Fruit fly (Drosophila melanogaster) whole organism, wandering third instar larva: ENCODE data around the gene CG31099.

Experiments
- Abd-B ChIP-seq: fragments of >200 bp; optimal IDR thresholded peaks from 2 replicates; lab custom pipeline; 2017; ENCODE audit warnings: missing biosample characterization, missing genetic modification characterization
- CG32264 ChIP-seq: fragments of 200-800 bp; sonication (Bioruptor generic); optimal IDR thresholded peaks from 2 replicates; lab custom pipeline; 2016; ENCODE audit warnings: missing biosample characterization, missing genetic modification characterization
- CG9705 ChIP-seq: fragments of 200-800 bp; sonication (Bioruptor generic); optimal IDR thresholded peaks from 2 replicates; lab custom pipeline; 2018; ENCODE audit warnings: missing biosample characterization, mild to moderate bottlenecking, missing genetic modification characterization
- CrebA ChIP-seq: fragments of 200-800 bp; sonication (Bioruptor generic); optimal IDR thresholded peaks from 2 replicates; lab custom pipeline; 2016; ENCODE audit warnings: missing biosample characterization, mild to moderate bottlenecking, missing genetic modification characterization, borderline replicate concordance
- Dfd ChIP-seq: fragments of >200 bp; optimal IDR thresholded peaks from 2 replicates; lab custom pipeline; 2017; ENCODE audit warnings: missing biosample characterization, missing genetic modification characterization
- Dif ChIP-seq: fragments of 200-275, 200-300 bp; sonication (Bioruptor generic); optimal IDR thresholded peaks from 2 replicates; lab custom pipeline; 2018; ENCODE audit warnings: missing biosample characterization, missing genetic modification characterization; ENCODE audit not compliant: partially characterized antibody
- GATAd ChIP-seq: sonication (Bioruptor generic); optimal IDR thresholded peaks from 2 replicates; lab custom pipeline; 2016; ENCODE audit warnings: missing biosample characterization, missing genetic modification characterization
- HLH106 ChIP-seq: fragments of 200-800 bp; optimal IDR thresholded peaks from 3 replicates; lab custom pipeline; 2019; ENCODE audit warnings: missing biosample characterization, mild to moderate bottlenecking, missing genetic modification characterization, moderate library complexity
- Hnf4 ChIP-seq: fragments of 200-800 bp; sonication (Bioruptor generic); optimal IDR thresholded peaks from 2 replicates; lab custom pipeline; 2016; ENCODE audit warnings: missing biosample characterization, mild to moderate bottlenecking, missing genetic modification characterization
- Hr78 ChIP-seq: fragments of >200 bp; optimal IDR thresholded peaks from 2 replicates; lab custom pipeline; 2017; ENCODE audit warnings: missing biosample characterization, missing genetic modification characterization
- Hr83 ChIP-seq: fragments of 200-300 bp; sonication (Bioruptor generic); optimal IDR thresholded peaks from 2 replicates; lab custom pipeline; 2016; ENCODE audit warnings: missing biosample characterization, mild to moderate bottlenecking, missing genetic modification characterization, moderate library complexity; ENCODE audit not compliant: poor library complexity, severe bottlenecking
- Mio ChIP-seq: sonication (Bioruptor generic); optimal IDR thresholded peaks from 2 replicates; lab custom pipeline; 2016; ENCODE audit warnings: missing biosample characterization, missing genetic modification characterization
- Myc ChIP-seq: fragments of >200 bp; optimal IDR thresholded peaks from 2 replicates; lab custom pipeline; 2017
- N ChIP-seq: fragments of >200 bp; optimal IDR thresholded peaks from 2 replicates; lab custom pipeline; 2018; ENCODE audit warnings: missing biosample characterization, missing external identifiers, missing genetic modification characterization
- OdsH ChIP-seq: fragments of 200-800 bp; sonication (Bioruptor generic); optimal IDR thresholded peaks from 2 replicates; lab custom pipeline; 2016; ENCODE audit warnings: missing biosample characterization, mild to moderate bottlenecking, missing genetic modification characterization
- Rel ChIP-seq, 2 experiments: fragments of 200-800 bp; sonication (Bioruptor generic) in 1 of 2; optimal IDR thresholded peaks; 2 replicates in 1 of 2; 3 replicates in 1 of 2; lab custom pipeline; 2016 to 2019; ENCODE audit warnings: mild to moderate bottlenecking in 2 of 2, missing biosample characterization in 2 of 2, missing genetic modification characterization in 2 of 2, moderate library complexity in 1 of 2
- Vsx2 ChIP-seq: fragments of 200-300, 225-300 bp; sonication (Bioruptor generic); optimal IDR thresholded peaks from 2 replicates; lab custom pipeline; 2018; ENCODE audit warnings: missing biosample characterization, missing genetic modification characterization; ENCODE audit not compliant: partially characterized antibody
- br ChIP-seq: fragments of 200-800 bp; sonication (Bioruptor generic); optimal IDR thresholded peaks from 2 replicates; lab custom pipeline; 2016; ENCODE audit warnings: missing biosample characterization, missing genetic modification characterization
- dl ChIP-seq, 2 experiments: fragments of 175-275, 200-275 bp in 1 of 2; fragments of 200-275 bp in 1 of 2; sonication (Bioruptor generic); optimal IDR thresholded peaks; lab custom pipeline; 2018; ENCODE audit warnings: mild to moderate bottlenecking in 2 of 2, missing biosample characterization in 2 of 2, missing genetic modification characterization in 2 of 2, moderate library complexity in 2 of 2; ENCODE audit not compliant: partially characterized antibody in 2 of 2, insufficient read depth in 1 of 2
- dmrt93B ChIP-seq: fragments of 200-800 bp; sonication (Bioruptor generic); optimal IDR thresholded peaks from 2 replicates; lab custom pipeline; 2018; ENCODE audit warnings: missing biosample characterization, mild to moderate bottlenecking, missing genetic modification characterization
- dsf ChIP-seq: sonication (Bioruptor generic); optimal IDR thresholded peaks from 2 replicates; lab custom pipeline; 2016; ENCODE audit warnings: missing biosample characterization, missing genetic modification characterization, borderline replicate concordance
- ey ChIP-seq: fragments of 200-800 bp; sonication (Bioruptor generic); optimal IDR thresholded peaks from 2 replicates; lab custom pipeline; 2016; ENCODE audit warnings: missing biosample characterization, missing genetic modification characterization
- foxo ChIP-seq, 2 experiments: fragments of 200-800 bp; sonication (Bioruptor generic); optimal IDR thresholded peaks; 2 replicates in 1 of 2; 3 replicates in 1 of 2; lab custom pipeline; 2016 to 2017; ENCODE audit warnings: missing biosample characterization in 2 of 2, missing genetic modification characterization in 2 of 2
- fru ChIP-seq: fragments of 200-800 bp; sonication (Bioruptor generic); optimal IDR thresholded peaks from 3 replicates; lab custom pipeline; 2016; ENCODE audit warnings: missing biosample characterization, mild to moderate bottlenecking, missing genetic modification characterization
- jim ChIP-seq: fragments of 175-275, 200-325 bp; sonication (Bioruptor generic); optimal IDR thresholded peaks from 2 replicates; lab custom pipeline; 2016; ENCODE audit warnings: missing biosample characterization, mild to moderate bottlenecking, missing genetic modification characterization
- lola ChIP-seq: fragments of >200 bp; optimal IDR thresholded peaks from 2 replicates; lab custom pipeline; 2017; ENCODE audit warnings: missing biosample characterization, missing genetic modification characterization
- pan ChIP-seq: fragments of >200 bp; optimal IDR thresholded peaks from 2 replicates; lab custom pipeline; 2017
- psq ChIP-seq: fragments of 200-800 bp; sonication (Bioruptor generic); optimal IDR thresholded peaks from 3 replicates; lab custom pipeline; 2017; ENCODE audit warnings: missing biosample characterization, mild to moderate bottlenecking, missing genetic modification characterization, moderate library complexity
- rgr ChIP-seq: fragments of 200-800 bp; sonication (Bioruptor generic); optimal IDR thresholded peaks from 3 replicates; lab custom pipeline; 2016; ENCODE audit warnings: missing biosample characterization, mild to moderate bottlenecking, missing genetic modification characterization
- sv ChIP-seq: fragments of 200-800 bp; sonication (Bioruptor generic); optimal IDR thresholded peaks from 3 replicates; lab custom pipeline; 2016; ENCODE audit warnings: missing biosample characterization, missing genetic modification characterization
- tai ChIP-seq: sonication (Bioruptor generic); optimal IDR thresholded peaks from 2 replicates; lab custom pipeline; 2016; ENCODE audit warnings: missing biosample characterization, missing genetic modification characterization
- usp ChIP-seq: fragments of >200 bp; optimal IDR thresholded peaks from 2 replicates; lab custom pipeline; 2017; ENCODE audit warnings: missing biosample characterization, missing genetic modification characterization
- woc ChIP-seq: sonication (Bioruptor generic); optimal IDR thresholded peaks from 2 replicates; lab custom pipeline; 2016; ENCODE audit warnings: missing biosample characterization, mild to moderate bottlenecking, missing genetic modification characterization

CG31099 gene

dm6 chr3R:25335065-25335464 is 24.3 kb upstream of the CG31099 start, which contains the start of the genes CG10669 and CG11902:
Gene CG10669 (minus strand): TSS chr3R:25335243.
Gene CG11902 (plus strand): TSS chr3R:25335257.
- TF ChIP-seq N (no peak), tai (GFP tag; lab: Kevin White, UChicago) (no peak), Hr83 (GFP tag; lab: Kevin White, UChicago) (peak; percentile 18)

- TF ChIP-seq jim (GFP tag; lab: Kevin White, UChicago) (no peak), Abd-B (no peak), Myc (lab: Kevin White, UChicago) (no peak), HLH106 (no peak), Hnf4 (GFP tag; lab: Kevin White, UChicago) (no peak)
Observed at dm6 chr3R:25331103-25331502, 20.4 kb upstream of the CG31099 start, which contains the start of gene CHKov2. Gene CHKov2 (minus strand): TSS chr3R:25331203.

- TF ChIP-seq lola (GFP tag; lab: Kevin White, UChicago) = no peak
- no peak for TF ChIP-seq N
- TF ChIP-seq Rel (GFP tag; optimal IDR thresholded peaks at IDR 0.05; lab: Kevin White, UChicago) = peak; percentile 31
- peak; percentile 84 for TF ChIP-seq Rel (tag; optimal IDR thresholded peaks at IDR 0.05; lab: Kevin White, UChicago)
- no peak for TF ChIP-seq fru
- TF ChIP-seq Hr78 (GFP tag; lab: Kevin White, UChicago) = no peak
- no peak for TF ChIP-seq psq
- no peak for TF ChIP-seq CG32264 (GFP tag; lab: Kevin White, UChicago)
- peak; percentile 14 for TF ChIP-seq Vsx2
- TF ChIP-seq CG9705 (GFP tag; lab: Kevin White, UChicago) = no peak
- no peak for TF ChIP-seq Hnf4 (GFP tag; lab: Kevin White, UChicago)
- TF ChIP-seq dmrt93B (GFP tag; lab: Kevin White, UChicago) = no peak
- no peak for TF ChIP-seq jim (GFP tag; lab: Kevin White, UChicago)
- TF ChIP-seq Mio (GFP tag; lab: Kevin White, UChicago) = no peak
- TF ChIP-seq foxo (GFP tag; optimal IDR thresholded peaks at IDR 0.05; lab: Kevin White, UChicago) = no peak
- peak; percentile 33 for TF ChIP-seq rgr (GFP tag; lab: Kevin White, UChicago)
- no peak for TF ChIP-seq tai (GFP tag; lab: Kevin White, UChicago)
- TF ChIP-seq Myc (lab: Kevin White, UChicago) = no peak
- no peak for TF ChIP-seq HLH106
- no peak for TF ChIP-seq Dfd (GFP tag; lab: Kevin White, UChicago)
- no peak for TF ChIP-seq ey (GFP tag; lab: Kevin White, UChicago)
- peak; percentile 40 for TF ChIP-seq Dif
- TF ChIP-seq OdsH = peak; percentile 42
- no peak for TF ChIP-seq CrebA (GFP tag; lab: Kevin White, UChicago)
- peak; percentile 9 to 15 for TF ChIP-seq dl (GFP tag; optimal IDR thresholded peaks at IDR 0.05; lab: Kevin White, UChicago; ENCODE audit: insufficient read depth in 1 of 2, partially characterized antibody in 2 of 2)
Observed at dm6 chr3R:25329079-25329478, 18.3 kb upstream of the CG31099 start, which contains the start of gene CHKov1. Gene CHKov1 (minus strand): TSS chr3R:25329316.

- TF ChIP-seq woc (no peak), Dfd (GFP tag; lab: Kevin White, UChicago) (no peak), psq (no peak), jim (GFP tag; lab: Kevin White, UChicago) (no peak), GATAd (no peak), sv (GFP tag; lab: Kevin White, UChicago) (no peak), Abd-B (no peak), CG32264 (GFP tag; lab: Kevin White, UChicago) (no peak), dl (GFP tag; optimal IDR thresholded peaks at IDR 0.05; lab: Kevin White, UChicago; ENCODE audit: insufficient read depth in 1 of 2, partially characterized antibody in 2 of 2) (no peak), br (GFP tag; lab: Kevin White, UChicago) (no peak), Vsx2 (no peak)
Observed at dm6 chr3R:25322657-25323056, 11.9 kb upstream of the CG31099 start, which contains the start of gene CG10562. Gene CG10562 (minus strand): TSS chr3R:25322757.

dm6 chr3R:25321681-25322080 is 10.9 kb upstream of the CG31099 start:
- TF ChIP-seq Hr83 (GFP tag; lab: Kevin White, UChicago) (no peak), pan (lab: Kevin White, UChicago) (no peak), Vsx2 (no peak), Abd-B (no peak), Rel (GFP tag; optimal IDR thresholded peaks at IDR 0.05; lab: Kevin White, UChicago) (no peak), Rel (tag; optimal IDR thresholded peaks at IDR 0.05; lab: Kevin White, UChicago) (no peak), GATAd (no peak), usp (GFP tag; lab: Kevin White, UChicago) (no peak), CG32264 (GFP tag; lab: Kevin White, UChicago) (no peak), dsf (GFP tag; lab: Kevin White, UChicago) (no peak)
